Worm (Caenorhabditis elegans): ENCODE results near the gene mrck-1.

mrck-1 gene

DNA sequence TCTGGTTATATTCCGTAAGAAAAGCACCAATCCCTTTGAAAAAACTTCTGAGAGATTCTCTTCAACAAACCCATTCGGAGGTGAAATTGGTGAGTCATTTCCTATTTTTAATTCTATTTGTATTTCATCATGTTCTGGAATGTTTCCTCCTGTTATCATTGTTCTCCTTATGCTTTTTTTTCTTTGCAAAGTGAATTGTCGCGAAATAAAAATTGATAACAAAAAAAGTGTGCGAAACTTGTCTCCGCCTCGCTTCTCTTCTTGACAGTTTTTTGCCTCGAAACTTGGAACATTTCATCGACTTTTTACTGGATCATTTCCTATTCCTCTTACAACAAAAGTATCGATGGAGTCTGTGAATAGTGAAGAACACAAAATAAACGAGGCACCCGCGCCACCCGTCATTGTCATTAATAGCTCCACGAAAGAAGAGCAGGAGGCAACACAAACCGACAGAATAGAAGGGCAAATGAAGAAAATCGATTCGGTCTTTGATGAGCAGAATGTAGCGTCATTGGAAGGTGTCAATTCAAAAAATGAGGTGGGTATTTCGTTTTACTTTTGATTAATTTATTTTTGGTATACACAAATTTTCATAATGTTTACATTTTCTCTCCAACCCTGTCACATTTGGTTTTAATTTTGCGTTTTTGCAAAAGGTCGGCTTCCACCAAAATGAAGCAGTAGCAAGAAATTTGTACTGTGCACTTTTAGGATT, 57.0 kb downstream of the mrck-1 start:
- TF ChIP-seq snpc-4 (GFP tag; optimal IDR thresholded peaks at IDR 0.05): no peak
- TF ChIP-seq snpc-4 (tag; optimal IDR thresholded peaks at IDR 0.05): no peak
- TF ChIP-seq lin-35 (GFP tag; optimal IDR thresholded peaks at IDR 0.05): no peak
- TF ChIP-seq B0035.1 (tag; optimal IDR thresholded peaks at IDR 0.05): no peak
- no peak for TF ChIP-seq nhr-90 (tag; optimal IDR thresholded peaks at IDR 0.05)
- no peak for TF ChIP-seq ceh-58 (GFP tag; IDR thresholded peaks at IDR 0.05)
- TF ChIP-seq nhr-80 (tag; optimal IDR thresholded peaks at IDR 0.05): peak; percentile 90
- no peak for TF ChIP-seq zfh-2 (GFP tag; conservative IDR thresholded peaks at IDR 0.05)

DNA sequence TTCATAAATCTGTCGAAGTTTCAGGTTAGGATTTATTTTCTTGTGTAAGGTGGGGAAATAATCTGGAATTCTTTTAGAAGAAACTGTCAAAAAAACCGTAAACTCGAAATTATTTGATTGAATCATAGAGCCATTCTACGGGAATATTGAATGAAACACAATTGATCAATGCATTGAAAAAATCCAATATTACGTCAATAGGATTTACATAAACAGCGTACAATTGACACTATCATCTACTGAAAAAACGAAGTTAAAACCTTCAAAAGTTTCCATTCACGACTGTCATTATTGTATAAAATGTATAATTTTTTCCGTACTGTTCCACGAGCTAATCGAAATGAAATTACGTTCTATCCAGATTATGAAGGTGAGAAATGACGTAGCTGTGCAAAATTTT, 58.5 kb downstream of the mrck-1 start, which contains the start of gene rme-1:
rme-1 (plus strand) TSS at position 301 of the 400 bp plus-strand sequence.
- TF ChIP-seq somi-1 (GFP tag; optimal IDR thresholded peaks at IDR 0.05) (no peak), sea-2 (GFP tag; IDR thresholded peaks at IDR 0.05) (no peak), snpc-3.4 (tag; optimal IDR thresholded peaks at IDR 0.05) (no peak), zfh-2 (GFP tag; conservative IDR thresholded peaks at IDR 0.05) (no peak), B0035.1 (tag; optimal IDR thresholded peaks at IDR 0.05) (no peak), hmg-20 (GFP tag; IDR thresholded peaks at IDR 0.05) (no peak), chd-7 (tag; optimal IDR thresholded peaks at IDR 0.05) (no peak)
